Worm (Caenorhabditis elegans) whole organism, L4 larva: Measurements from ENCODE around the gene C16C8.22.

ENCODE experiments used
- D1046.2 ChIP-seq: fragments of 200-800 bp; sonication (Bioruptor generic); IDR thresholded peaks from 2 replicates; pipeline ENCODE4 v1.3.6; 2022; ENCODE audit warnings: missing genetic modification characterization, missing compliant biosample characterization
- F10B5.3 ChIP-seq: sonication (generic microtip); optimal IDR thresholded peaks from 2 replicates; lab custom pipeline; 2016; ENCODE audit warnings: mild to moderate bottlenecking, missing genetic modification characterization, missing compliant biosample characterization
- F37D6.2 ChIP-seq: sonication (generic microtip); optimal IDR thresholded peaks from 2 replicates; lab custom pipeline; 2016; ENCODE audit warnings: mild to moderate bottlenecking, missing genetic modification characterization, missing compliant biosample characterization
- R02D3.7 ChIP-seq: fragments of 150-350 bp; sonication (generic microtip); optimal IDR thresholded peaks from 3 replicates; lab custom pipeline; 2014; ENCODE audit warnings: missing biosample characterization, missing genetic modification characterization
- T26A8.4 ChIP-seq: fragments of 200-800 bp; sonication (Bioruptor generic); IDR thresholded peaks from 2 replicates; pipeline ENCODE4 v1.3.6; 2022; ENCODE audit warnings: missing genetic modification characterization, missing compliant biosample characterization
- Y48G9A.11 ChIP-seq: fragments of 200-800 bp; sonication (Bioruptor generic); IDR thresholded peaks from 2 replicates; pipeline ENCODE4 v1.3.6; 2022; ENCODE audit warnings: missing genetic modification reagents, missing genetic modification characterization, missing compliant biosample characterization
- ZK337.2 ChIP-seq: fragments of 200-800 bp; sonication (Bioruptor generic); IDR thresholded peaks from 2 replicates; pipeline ENCODE4 v1.3.6; 2022; ENCODE audit warnings: missing genetic modification reagents, missing genetic modification characterization, missing compliant biosample characterization
- aha-1 ChIP-seq: fragments of 150-350 bp; peaks from one replicate; lab custom pipeline; 2014; ENCODE audit warnings: missing biosample characterization, missing genetic modification characterization
- aly-2 ChIP-seq: sonication (generic microtip); optimal IDR thresholded peaks from 2 replicates; lab custom pipeline; 2018; ENCODE audit warnings: missing biosample characterization, missing genetic modification characterization
- arid-1 ChIP-seq: fragments of 200-800 bp; sonication (Bioruptor generic); conservative IDR thresholded peaks from 2 replicates; pipeline ENCODE4 v1.3.6; 2022; ENCODE audit warnings: missing genetic modification reagents, missing genetic modification characterization, missing compliant biosample characterization
- ces-1 ChIP-seq: fragments of 150-350 bp; sonication (generic microtip); optimal IDR thresholded peaks from 4 replicates; lab custom pipeline; 2014; ENCODE audit warnings: missing biosample characterization, missing genetic modification reagents, missing genetic modification characterization
- cey-2 ChIP-seq: sonication (generic microtip); optimal IDR thresholded peaks from 3 replicates; lab custom pipeline; 2017; ENCODE audit warnings: missing genetic modification characterization, mild to moderate bottlenecking, missing compliant biosample characterization, antibody characterized with exemption, borderline replicate concordance; ENCODE audit not compliant: insufficient read depth
- dmd-6 ChIP-seq: fragments of 200-800 bp; sonication (Bioruptor generic); IDR thresholded peaks from 2 replicates; pipeline ENCODE4 v1.3.6; 2022; ENCODE audit warnings: missing genetic modification reagents, missing genetic modification characterization, missing compliant biosample characterization
- dmd-9 ChIP-seq: fragments of 200-800 bp; sonication (Bioruptor generic); IDR thresholded peaks from 2 replicates; pipeline ENCODE4 v1.3.6; 2022; ENCODE audit warnings: missing genetic modification reagents, missing genetic modification characterization, missing compliant biosample characterization
- dve-1 ChIP-seq: sonication (generic microtip); optimal IDR thresholded peaks from 2 replicates; lab custom pipeline; 2017; ENCODE audit warnings: antibody characterized with exemption, mild to moderate bottlenecking, missing genetic modification characterization, missing compliant biosample characterization; ENCODE audit not compliant: insufficient read depth
- egl-27 ChIP-seq: sonication (generic microtip); optimal IDR thresholded peaks from 3 replicates; lab custom pipeline; 2017; ENCODE audit warnings: missing biosample characterization, missing genetic modification reagents, missing genetic modification characterization
- egl-43 ChIP-seq: fragments of 200-800 bp; sonication (Bioruptor generic); IDR thresholded peaks from 2 replicates; pipeline ENCODE4 v1.3.6; 2022; ENCODE audit warnings: missing genetic modification reagents, missing genetic modification characterization, missing compliant biosample characterization
- hlh-30 ChIP-seq: sonication (generic microtip); optimal IDR thresholded peaks from 2 replicates; lab custom pipeline; 2017; ENCODE audit warnings: antibody characterized with exemption, mild to moderate bottlenecking, missing genetic modification characterization, missing compliant biosample characterization; ENCODE audit not compliant: insufficient read depth
- lim-7 ChIP-seq: fragments of 200-800 bp; sonication (Bioruptor generic); IDR thresholded peaks from 2 replicates; pipeline ENCODE4 v1.3.6; 2022; ENCODE audit warnings: missing genetic modification characterization, missing compliant biosample characterization
- lin-1 ChIP-seq: fragments of 200-800 bp; sonication (Bioruptor generic); IDR thresholded peaks from 2 replicates; pipeline ENCODE4 v1.3.6; 2022; ENCODE audit warnings: missing genetic modification reagents, missing genetic modification characterization, missing compliant biosample characterization
- lin-29 ChIP-seq: fragments of 200-800 bp; sonication (Bioruptor generic); IDR thresholded peaks from 2 replicates; pipeline ENCODE4 v1.3.6; 2022; ENCODE audit warnings: missing genetic modification reagents, missing genetic modification characterization, missing compliant biosample characterization
- lin-38 ChIP-seq: fragments of 200-800 bp; sonication (Bioruptor generic); IDR thresholded peaks from 2 replicates; pipeline ENCODE4 v1.3.6; 2022; ENCODE audit warnings: missing genetic modification reagents, missing genetic modification characterization, missing compliant biosample characterization
- lin-39 ChIP-seq: fragments of 150-350 bp; optimal IDR thresholded peaks from 2 replicates; lab custom pipeline; 2014; ENCODE audit warnings: missing biosample characterization, missing genetic modification reagents, missing genetic modification characterization
- mxl-3 ChIP-seq: fragments of 200-800 bp; sonication (Bioruptor generic); optimal IDR thresholded peaks from 2 replicates; lab custom pipeline; 2018; ENCODE audit warnings: mild to moderate bottlenecking, missing genetic modification characterization, missing compliant biosample characterization
- nhr-111 ChIP-seq: fragments of 200-800 bp; sonication (Bioruptor generic); optimal IDR thresholded peaks from 2 replicates; lab custom pipeline; 2018; ENCODE audit warnings: mild to moderate bottlenecking, missing genetic modification characterization, missing compliant biosample characterization
- nhr-237 ChIP-seq: sonication (generic microtip); optimal IDR thresholded peaks from 2 replicates; lab custom pipeline; 2017; ENCODE audit warnings: missing biosample characterization, missing genetic modification characterization
- nhr-25 ChIP-seq: sonication (generic microtip); optimal IDR thresholded peaks from 2 replicates; lab custom pipeline; 2017; ENCODE audit warnings: missing genetic modification characterization, mild to moderate bottlenecking, missing compliant biosample characterization, antibody characterized with exemption, moderate library complexity, borderline replicate concordance; ENCODE audit not compliant: insufficient read depth
- nhr-28 ChIP-seq: fragments of 150-350 bp; optimal IDR thresholded peaks from 2 replicates; lab custom pipeline; 2014; ENCODE audit warnings: missing biosample characterization, missing genetic modification characterization
- nhr-48 ChIP-seq: sonication (generic microtip); optimal IDR thresholded peaks from 2 replicates; lab custom pipeline; 2016; ENCODE audit warnings: mild to moderate bottlenecking, missing genetic modification characterization, missing compliant biosample characterization
- nhr-77 ChIP-seq: fragments of 150-350 bp; optimal IDR thresholded peaks from 2 replicates; lab custom pipeline; 2014; ENCODE audit warnings: missing biosample characterization, missing genetic modification characterization
- pha-4 ChIP-seq, 2 experiments: fragments of 150-350 bp in 1 of 2; fragments of 200-800 bp in 1 of 2; sonication (Bioruptor generic) in 1 of 2; IDR thresholded peaks in 1 of 2; optimal IDR thresholded peaks in 1 of 2; 2 replicates each; pipeline versions ENCODE4 v1.3.6 to Lab custom; 2014 to 2022; ENCODE audit warnings: missing genetic modification characterization in 2 of 2, missing genetic modification reagents in 2 of 2, missing biosample characterization in 1 of 2, missing compliant biosample characterization in 1 of 2
- php-3 ChIP-seq: fragments of 200-800 bp; sonication (Bioruptor generic); IDR thresholded peaks from 2 replicates; pipeline ENCODE4 v1.3.6; 2022; ENCODE audit warnings: missing genetic modification reagents, missing genetic modification characterization, missing compliant biosample characterization
- pqm-1 ChIP-seq: sonication (generic microtip); optimal IDR thresholded peaks from 2 replicates; lab custom pipeline; 2017; ENCODE audit warnings: missing biosample characterization, missing genetic modification characterization
- rbr-2 ChIP-seq: sonication (generic microtip); optimal IDR thresholded peaks from 2 replicates; lab custom pipeline; 2016; ENCODE audit warnings: missing genotype, missing genetic modification characterization, missing compliant biosample characterization
- saeg-2 ChIP-seq: fragments of 200-800 bp; sonication (Bioruptor generic); IDR thresholded peaks from 2 replicates; pipeline ENCODE4 v1.3.6; 2022; ENCODE audit warnings: missing genetic modification reagents, missing genetic modification characterization, missing compliant biosample characterization
- skn-1 ChIP-seq: fragments of 150-350 bp; optimal IDR thresholded peaks from 2 replicates; lab custom pipeline; 2014; ENCODE audit warnings: missing biosample characterization, missing genetic modification characterization
- snpc-1.2 ChIP-seq: fragments of 200-800 bp; sonication (Bioruptor generic); IDR thresholded peaks from 2 replicates; pipeline ENCODE4 v1.3.6; 2022; ENCODE audit warnings: missing genetic modification reagents, missing genetic modification characterization, missing compliant biosample characterization
- spr-3 ChIP-seq: fragments of 200-800 bp; sonication (Bioruptor generic); optimal IDR thresholded peaks from 2 replicates; lab custom pipeline; 2018; ENCODE audit warnings: mild to moderate bottlenecking, missing genetic modification characterization, missing compliant biosample characterization
- tag-97 ChIP-seq: fragments of 200-800 bp; sonication (Bioruptor generic); IDR thresholded peaks from 2 replicates; pipeline ENCODE4 v1.3.6; 2022; ENCODE audit warnings: missing genetic modification characterization, missing compliant biosample characterization
- tra-1 ChIP-seq: fragments of 200-800 bp; sonication (Bioruptor generic); IDR thresholded peaks from 2 replicates; pipeline ENCODE4 v1.3.6; 2022; ENCODE audit warnings: missing genetic modification reagents, missing genetic modification characterization, missing compliant biosample characterization
- unc-130 ChIP-seq: sonication (generic microtip); optimal IDR thresholded peaks from 2 replicates; lab custom pipeline; 2016; ENCODE audit warnings: missing genetic modification reagents, missing genetic modification characterization, missing compliant biosample characterization
- unc-39 ChIP-seq: sonication (generic microtip); optimal IDR thresholded peaks from 2 replicates; lab custom pipeline; 2017; ENCODE audit warnings: missing biosample characterization, missing genetic modification characterization
- unc-62 ChIP-seq, 3 experiments: fragments of 150-350 bp in 1 of 3; sonication (generic microtip); optimal IDR thresholded peaks in 2 of 3; peaks in 1 of 3; 1 replicate in 1 of 3; 2 replicates in 2 of 3; lab custom pipeline; 2014 to 2017; ENCODE audit warnings: missing biosample characterization in 3 of 3, missing genetic modification characterization in 3 of 3, missing genetic modification reagents in 3 of 3, missing genotype in 1 of 3
- zip-2 ChIP-seq: fragments of 150-350 bp; optimal IDR thresholded peaks from 2 replicates; lab custom pipeline; 2014; ENCODE audit warnings: missing biosample characterization, missing genetic modification characterization
- ztf-11 ChIP-seq: fragments of 150-350 bp; optimal IDR thresholded peaks from 2 replicates; lab custom pipeline; 2014; ENCODE audit warnings: missing biosample characterization, missing genetic modification characterization

C16C8.22 gene

ce11 chrII:3439842-3440640 is 3.0 kb downstream of the C16C8.22 start:
- TF ChIP-seq pha-4 (GFP tag; IDR thresholded peaks at IDR 0.05; lab: Robert Waterston, UW) (no peak), pha-4 (tag; optimal IDR thresholded peaks at IDR 0.05; lab: Kevin White, UChicago) (no peak), nhr-237 (tag; lab: Kevin White, UChicago) (no peak), php-3 (GFP tag; lab: Robert Waterston, UW) (0 out of 2 replicates have a peak, but pooled peaks have one; percentile 22), D1046.2 (GFP tag; lab: Robert Waterston, UW) (no peak), T26A8.4 (GFP tag; lab: Robert Waterston, UW) (no peak), skn-1 (no peak), nhr-28 (tag; lab: Kevin White, UChicago) (peak; percentile 60), dmd-6 (GFP tag; lab: Robert Waterston, UW) (peak; percentile 63), pqm-1 (tag; lab: Kevin White, UChicago) (peak; percentile 55)

ce11 chrII:3439244-3439698 is 3.8 kb downstream of the C16C8.22 start:
- TF ChIP-seq tra-1 (peak; percentile 90), dmd-9 (GFP tag; lab: Robert Waterston, UW) (peak; percentile 78), nhr-111 (GFP tag; lab: Kevin White, UChicago) (no peak), nhr-237 (tag; lab: Kevin White, UChicago) (no peak), saeg-2 (GFP tag; lab: Robert Waterston, UW) (peak; percentile 53; the same call in 1 of the 2 replicates), cey-2 (tag; lab: Kevin White, UChicago) (no peak), nhr-48 (tag; lab: Kevin White, UChicago) (peak; percentile 4), zip-2 (tag; lab: Kevin White, UChicago) (no peak), egl-43 (peak; percentile 87), unc-39 (tag; lab: Kevin White, UChicago) (no peak), spr-3 (peak; percentile 62), mxl-3 (GFP tag; lab: Kevin White, UChicago) (peak; percentile 38), ces-1 (GFP tag; lab: Kevin White, UChicago) (no peak), rbr-2 (tag; lab: Kevin White, UChicago) (peak; percentile 48), dve-1 (tag; lab: Kevin White, UChicago) (peak; percentile 55), dmd-6 (GFP tag; lab: Robert Waterston, UW) (peak; percentile 81), F37D6.2 (tag; lab: Kevin White, UChicago) (no peak), Y48G9A.11 (GFP tag; lab: Robert Waterston, UW) (peak; percentile 84), nhr-28 (tag; lab: Kevin White, UChicago) (peak; percentile 68), ZK337.2 (GFP tag; lab: Robert Waterston, UW) (no peak), lin-38 (GFP tag; lab: Robert Waterston, UW) (peak; percentile 81), T26A8.4 (GFP tag; lab: Robert Waterston, UW) (peak; percentile 74), lin-1 (GFP tag; lab: Robert Waterston, UW) (0 out of 2 replicates have a peak, but pooled peaks have one; percentile 65), hlh-30 (tag; lab: Kevin White, UChicago) (peak; percentile 30), tag-97 (no peak), R02D3.7 (tag; lab: Kevin White, UChicago) (no peak), nhr-77 (tag; lab: Kevin White, UChicago) (no peak), aha-1 (tag; lab: Kevin White, UChicago) (peak; percentile 71), arid-1 (GFP tag; lab: Robert Waterston, UW) (no peak), F10B5.3 (tag; lab: Kevin White, UChicago) (no peak), nhr-25 (tag; lab: Kevin White, UChicago) (no peak), unc-62 (GFP tag; optimal IDR thresholded peaks at IDR 0.05 in 1 of 2; lab: Kevin White, UChicago) (no peak), unc-62 (tag; optimal IDR thresholded peaks at IDR 0.05; lab: Kevin White, UChicago) (no peak), egl-27 (tag; lab: Kevin White, UChicago) (no peak), ztf-11 (tag; lab: Kevin White, UChicago) (no peak), lin-39 (tag; lab: Kevin White, UChicago) (no peak), lim-7 (GFP tag; lab: Robert Waterston, UW) (peak; percentile 72; the same call in 1 of the 2 replicates), unc-130 (GFP tag; lab: Kevin White, UChicago) (peak; percentile 60), aly-2 (tag; lab: Kevin White, UChicago) (no peak), snpc-1.2 (GFP tag; lab: Robert Waterston, UW) (peak; percentile 80; the same call in 1 of the 2 replicates), lin-29 (GFP tag; lab: Robert Waterston, UW) (no peak)
